Worm (Caenorhabditis elegans) whole organism, L1 larva: ENCODE results near the gene mdt-26.

Experiments
- C04F5.9 ChIP-seq: sonication (generic microtip); optimal IDR thresholded peaks from 2 replicates; lab custom pipeline; 2016; ENCODE audit warnings: missing genetic modification characterization, missing compliant biosample characterization
- C16A3.4 ChIP-seq: fragments of 150-350 bp; optimal IDR thresholded peaks from 2 replicates; lab custom pipeline; 2014; ENCODE audit warnings: missing biosample characterization, missing genetic modification characterization
- aha-1 ChIP-seq: fragments of 150-350 bp; optimal IDR thresholded peaks from 2 replicates; lab custom pipeline; 2014; ENCODE audit warnings: missing biosample characterization, missing genetic modification characterization
- alr-1 ChIP-seq: fragments of 200-800 bp; sonication (Bioruptor generic); optimal IDR thresholded peaks from 2 replicates; lab custom pipeline; 2018; ENCODE audit warnings: borderline replicate concordance, mild to moderate bottlenecking, missing genetic modification characterization, missing compliant biosample characterization
- ama-1 ChIP-seq: fragments of 150-350 bp; optimal IDR thresholded peaks from 2 replicates; lab custom pipeline; 2014
- blmp-1 ChIP-seq: fragments of 150-350 bp; optimal IDR thresholded peaks from 2 replicates; lab custom pipeline; 2014; ENCODE audit warnings: missing biosample characterization, missing genetic modification characterization
- ceh-8 ChIP-seq: fragments of 200-800 bp; sonication (Bioruptor generic); optimal IDR thresholded peaks from 2 replicates; lab custom pipeline; 2018; ENCODE audit warnings: mild to moderate bottlenecking, missing genetic modification characterization, moderate library complexity, missing compliant biosample characterization
- ceh-88 ChIP-seq: fragments of 200-800 bp; sonication (Bioruptor generic); IDR thresholded peaks from 2 replicates; pipeline ENCODE4 v1.3.6; 2022; ENCODE audit warnings: missing genetic modification characterization, missing compliant biosample characterization
- ceh-90 ChIP-seq: sonication (generic microtip); optimal IDR thresholded peaks from 2 replicates; lab custom pipeline; 2016; ENCODE audit warnings: missing genetic modification characterization, missing compliant biosample characterization
- ces-1 ChIP-seq: fragments of 150-350 bp; optimal IDR thresholded peaks from 2 replicates; lab custom pipeline; 2014; ENCODE audit warnings: missing biosample characterization, missing genetic modification reagents, missing genetic modification characterization
- dpl-1 ChIP-seq, 3 experiments: fragments of 150-350 bp in 2 of 3; sonication (generic microtip) in 1 of 3; optimal IDR thresholded peaks; 2 replicates each; lab custom pipeline; 2014 to 2017; ENCODE audit warnings: missing biosample characterization in 3 of 3, missing genetic modification characterization in 3 of 3, missing genetic modification reagents in 3 of 3
- dsc-1 ChIP-seq: sonication (generic microtip); optimal IDR thresholded peaks from 2 replicates; lab custom pipeline; 2016; ENCODE audit warnings: mild to moderate bottlenecking, missing genetic modification characterization, missing compliant biosample characterization
- efl-1 ChIP-seq, 4 experiments: fragments of 150-350 bp; optimal IDR thresholded peaks in 3 of 4; peaks in 1 of 4; 1 replicate in 1 of 4; 2 replicates in 3 of 4; lab custom pipeline; 2014; ENCODE audit warnings: missing biosample characterization in 2 of 4, missing genetic modification characterization in 2 of 4, missing genetic modification reagents in 2 of 4
- elt-2 ChIP-seq: sonication (generic microtip); optimal IDR thresholded peaks from 2 replicates; lab custom pipeline; 2016; ENCODE audit warnings: missing genetic modification characterization, mild to moderate bottlenecking, inconsistent platforms, missing compliant biosample characterization, missing genetic modification reagents
- fkh-4 ChIP-seq: sonication (generic microtip); optimal IDR thresholded peaks from 2 replicates; lab custom pipeline; 2016; ENCODE audit warnings: missing compliant biosample characterization, missing genetic modification characterization, borderline replicate concordance
- fkh-8 ChIP-seq: sonication (generic microtip); optimal IDR thresholded peaks from 2 replicates; lab custom pipeline; 2016; ENCODE audit warnings: mild to moderate bottlenecking, missing genetic modification characterization, missing compliant biosample characterization
- fos-1 ChIP-seq: fragments of 150-350 bp; optimal IDR thresholded peaks from 2 replicates; lab custom pipeline; 2014; ENCODE audit warnings: missing biosample characterization, missing genetic modification characterization
- hlh-17 ChIP-seq: fragments of 200-800 bp; sonication (Bioruptor generic); optimal IDR thresholded peaks from 2 replicates; lab custom pipeline; 2018; ENCODE audit warnings: missing genetic modification characterization, mild to moderate bottlenecking, missing compliant biosample characterization, moderate library complexity, borderline replicate concordance
- irx-1 ChIP-seq: sonication (generic microtip); optimal IDR thresholded peaks from 2 replicates; lab custom pipeline; 2016; ENCODE audit warnings: missing genetic modification characterization, missing compliant biosample characterization
- lin-13 ChIP-seq: fragments of 150-350 bp; optimal IDR thresholded peaks from 2 replicates; lab custom pipeline; 2014; ENCODE audit warnings: missing biosample characterization, missing genetic modification reagents, missing genetic modification characterization
- lin-14 ChIP-seq: fragments of 200-800 bp; sonication (Bioruptor generic); optimal IDR thresholded peaks from 2 replicates; lab custom pipeline; 2018; ENCODE audit warnings: mild to moderate bottlenecking, missing genetic modification characterization, moderate library complexity, missing compliant biosample characterization
- lin-15B ChIP-seq: fragments of 150-350 bp; sonication (generic microtip); optimal IDR thresholded peaks from 3 replicates; lab custom pipeline; 2014; ENCODE audit warnings: missing biosample characterization, missing genetic modification characterization
- lir-3 ChIP-seq: sonication (generic microtip); optimal IDR thresholded peaks from 2 replicates; lab custom pipeline; 2016; ENCODE audit warnings: mild to moderate bottlenecking, missing genetic modification characterization, moderate library complexity, missing compliant biosample characterization; ENCODE audit not compliant: poor library complexity
- lsy-2 ChIP-seq, 2 experiments: fragments of 150-350 bp; optimal IDR thresholded peaks; 2 replicates each; lab custom pipeline; 2014; ENCODE audit warnings: missing biosample characterization in 2 of 2, missing genetic modification characterization in 2 of 2
- mab-9 ChIP-seq: fragments of 200-800 bp; sonication (Bioruptor generic); IDR thresholded peaks from 2 replicates; pipeline ENCODE4 v1.3.6; 2022; ENCODE audit warnings: missing genetic modification reagents, missing genetic modification characterization, missing compliant biosample characterization
- mdl-1 ChIP-seq, 2 experiments: fragments of 150-350 bp; optimal IDR thresholded peaks; 2 replicates each; lab custom pipeline; 2014 to 2017; ENCODE audit warnings: missing biosample characterization in 2 of 2, missing genetic modification characterization in 2 of 2, inconsistent platforms in 1 of 2
- mep-1 ChIP-seq: fragments of 150-350 bp; optimal IDR thresholded peaks from 2 replicates; lab custom pipeline; 2014; ENCODE audit warnings: missing biosample characterization, missing genetic modification characterization
- nhr-11 ChIP-seq: fragments of 150-350 bp; optimal IDR thresholded peaks from 2 replicates; lab custom pipeline; 2014; ENCODE audit warnings: missing biosample characterization, missing genetic modification characterization
- nhr-20 ChIP-seq: sonication (generic microtip); optimal IDR thresholded peaks from 2 replicates; lab custom pipeline; 2016; ENCODE audit warnings: mild to moderate bottlenecking, missing genetic modification characterization, missing compliant biosample characterization
- nhr-47 ChIP-seq: sonication (generic microtip); optimal IDR thresholded peaks from 2 replicates; lab custom pipeline; 2016; ENCODE audit warnings: mild to moderate bottlenecking, missing genetic modification characterization, moderate library complexity, missing compliant biosample characterization
- nhr-71 ChIP-seq: sonication (generic microtip); optimal IDR thresholded peaks from 2 replicates; lab custom pipeline; 2016; ENCODE audit warnings: mild to moderate bottlenecking, missing genetic modification characterization, moderate library complexity, missing compliant biosample characterization
- nhr-76 ChIP-seq: sonication (generic microtip); optimal IDR thresholded peaks from 2 replicates; lab custom pipeline; 2017; ENCODE audit warnings: missing biosample characterization, missing genetic modification characterization
- nhr-77 ChIP-seq: fragments of 150-350 bp; optimal IDR thresholded peaks from 2 replicates; lab custom pipeline; 2014; ENCODE audit warnings: missing biosample characterization, missing genetic modification characterization
- nhr-85 ChIP-seq: sonication (generic microtip); peaks from one replicate; lab custom pipeline; 2016; ENCODE audit warnings: missing genetic modification characterization, inconsistent platforms, missing compliant biosample characterization
- nhr-90 ChIP-seq: sonication (generic microtip); optimal IDR thresholded peaks from 2 replicates; lab custom pipeline; 2016; ENCODE audit warnings: mild to moderate bottlenecking, missing genetic modification characterization, missing compliant biosample characterization; ENCODE audit not compliant: poor library complexity
- pag-3 ChIP-seq: sonication (generic microtip); optimal IDR thresholded peaks from 2 replicates; lab custom pipeline; 2017; ENCODE audit warnings: missing genetic modification characterization, mild to moderate bottlenecking, missing compliant biosample characterization, antibody characterized with exemption, borderline replicate concordance; ENCODE audit not compliant: insufficient read depth
- skn-1 ChIP-seq: fragments of 150-350 bp; optimal IDR thresholded peaks from 2 replicates; lab custom pipeline; 2014; ENCODE audit warnings: missing biosample characterization, missing genetic modification characterization
- snpc-4 ChIP-seq: fragments of 150-350 bp; optimal IDR thresholded peaks from 2 replicates; lab custom pipeline; 2014; ENCODE audit warnings: missing biosample characterization, missing genetic modification characterization
- snu-23 ChIP-seq: sonication (generic microtip); optimal IDR thresholded peaks from 2 replicates; lab custom pipeline; 2016; ENCODE audit warnings: missing genetic modification characterization, missing compliant biosample characterization
- sptf-1 ChIP-seq: fragments of 150-350 bp; optimal IDR thresholded peaks from 2 replicates; lab custom pipeline; 2014; ENCODE audit warnings: missing biosample characterization, missing genetic modification characterization
- sup-37 ChIP-seq: fragments of 200-800 bp; sonication (Bioruptor generic); optimal IDR thresholded peaks from 2 replicates; lab custom pipeline; 2018; ENCODE audit warnings: mild to moderate bottlenecking, missing genetic modification characterization, missing compliant biosample characterization
- swsn-7 ChIP-seq: sonication (generic microtip); optimal IDR thresholded peaks from 2 replicates; lab custom pipeline; 2016; ENCODE audit warnings: missing genetic modification characterization, missing compliant biosample characterization
- tbx-2 ChIP-seq: sonication (generic microtip); optimal IDR thresholded peaks from 2 replicates; lab custom pipeline; 2016; ENCODE audit warnings: missing genetic modification characterization, missing compliant biosample characterization
- tlp-1 ChIP-seq: fragments of 150-350 bp; optimal IDR thresholded peaks from 2 replicates; lab custom pipeline; 2014; ENCODE audit warnings: missing biosample characterization, missing genetic modification characterization
- unc-130 ChIP-seq: fragments of 150-350 bp; optimal IDR thresholded peaks from 2 replicates; lab custom pipeline; 2017; ENCODE audit warnings: missing biosample characterization, missing genetic modification characterization, inconsistent platforms
- unc-86 ChIP-seq: sonication (generic microtip); optimal IDR thresholded peaks from 2 replicates; lab custom pipeline; 2016; ENCODE audit warnings: missing genetic modification characterization, missing compliant biosample characterization
- unc-98 ChIP-seq: fragments of 200-800 bp; sonication (Bioruptor generic); IDR thresholded peaks from 2 replicates; pipeline ENCODE4 v1.3.6; 2022; ENCODE audit warnings: missing genetic modification characterization, missing compliant biosample characterization
- vab-15 ChIP-seq: sonication (generic microtip); optimal IDR thresholded peaks from 2 replicates; lab custom pipeline; 2017; ENCODE audit warnings: missing genotype, mild to moderate bottlenecking, missing genetic modification characterization, missing compliant biosample characterization
- zag-1 ChIP-seq: fragments of 150-350 bp; optimal IDR thresholded peaks from 2 replicates; lab custom pipeline; 2014; ENCODE audit warnings: missing biosample characterization, missing genetic modification characterization
- ztf-4 ChIP-seq: fragments of 150-350 bp; optimal IDR thresholded peaks from 2 replicates; lab custom pipeline; 2014; ENCODE audit warnings: missing biosample characterization, missing genetic modification characterization

The mdt-26 gene

DNA sequence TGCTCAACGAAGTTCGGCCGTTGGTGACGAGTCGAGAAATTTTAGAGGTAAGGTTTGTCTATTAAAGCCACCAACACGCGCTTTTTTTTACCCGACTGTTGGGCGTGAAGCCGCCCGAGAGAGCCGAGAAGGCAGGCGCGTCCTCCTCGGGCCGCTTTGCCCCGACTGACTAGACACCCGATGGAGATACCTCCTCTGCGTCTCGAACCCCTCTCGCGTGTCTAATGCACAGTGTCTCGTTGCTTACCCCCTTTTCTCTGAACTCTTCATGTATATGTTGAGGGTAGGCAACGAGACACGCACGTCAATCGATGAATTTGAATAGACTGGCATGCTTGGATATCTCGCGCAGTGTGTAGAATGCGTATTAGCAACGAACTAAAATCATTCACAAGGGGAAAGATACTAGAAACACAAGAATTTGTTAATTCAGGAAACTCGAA is 775 bp downstream of the mdt-26 start (continued):
- TF ChIP-seq tlp-1 (tag; lab: Kevin White, UChicago) (no peak), lir-3 (tag; lab: Kevin White, UChicago) (peak; percentile 35), elt-2 (tag; lab: Kevin White, UChicago) (peak; percentile 80), blmp-1 (peak; percentile 47), tbx-2 (peak; percentile 81), mdl-1 (tag; optimal IDR thresholded peaks at IDR 0.05; lab: Kevin White, UChicago) (peak in 1 of 2 experiments; percentile 53), unc-130 (tag; lab: Kevin White, UChicago) (peak; percentile 5), swsn-7 (peak; percentile 92), alr-1 (tag; lab: Kevin White, UChicago) (no peak), snpc-4 (tag; lab: Kevin White, UChicago) (peak; percentile 58), nhr-90 (tag; lab: Kevin White, UChicago) (peak; percentile 82), dpl-1 (GFP tag; optimal IDR thresholded peaks at IDR 0.05; lab: Kevin White, UChicago) (peak; percentile 34 to 62 (median 48)), C04F5.9 (tag; lab: Kevin White, UChicago) (no peak), mep-1 (tag; lab: Kevin White, UChicago) (peak; percentile 67), vab-15 (tag; lab: Kevin White, UChicago) (no peak), skn-1 (tag; lab: Kevin White, UChicago) (peak; percentile 60), fkh-8 (tag; lab: Kevin White, UChicago) (peak; percentile 92), ceh-8 (GFP tag; lab: Kevin White, UChicago) (peak; percentile 21), lsy-2 (tag; optimal IDR thresholded peaks at IDR 0.05; lab: Kevin White, UChicago) (peak; percentile 77 to 88), lin-15B (tag; lab: Kevin White, UChicago) (no peak), mab-9 (GFP tag; lab: Robert Waterston, UW) (peak; percentile 71), efl-1 (optimal IDR thresholded peaks at IDR 0.05; lab: Kevin White, UChicago) (peak; percentile 74 to 76), efl-1 (GFP tag; optimal IDR thresholded peaks at IDR 0.05 in 1 of 2; lab: Kevin White, UChicago) (peak; percentile 54 to 93), nhr-71 (tag; lab: Kevin White, UChicago) (peak; percentile 93), nhr-76 (tag; lab: Kevin White, UChicago) (peak; percentile 36), C16A3.4 (tag; lab: Kevin White, UChicago) (peak; percentile 85), zag-1 (tag; lab: Kevin White, UChicago) (peak; percentile 74), unc-86 (peak; percentile 83), fos-1 (tag; lab: Kevin White, UChicago) (peak; percentile 84), nhr-20 (tag; lab: Kevin White, UChicago) (peak; percentile 87), sptf-1 (tag; lab: Kevin White, UChicago) (no peak), nhr-77 (tag; lab: Kevin White, UChicago) (peak; percentile 83)

DNA sequence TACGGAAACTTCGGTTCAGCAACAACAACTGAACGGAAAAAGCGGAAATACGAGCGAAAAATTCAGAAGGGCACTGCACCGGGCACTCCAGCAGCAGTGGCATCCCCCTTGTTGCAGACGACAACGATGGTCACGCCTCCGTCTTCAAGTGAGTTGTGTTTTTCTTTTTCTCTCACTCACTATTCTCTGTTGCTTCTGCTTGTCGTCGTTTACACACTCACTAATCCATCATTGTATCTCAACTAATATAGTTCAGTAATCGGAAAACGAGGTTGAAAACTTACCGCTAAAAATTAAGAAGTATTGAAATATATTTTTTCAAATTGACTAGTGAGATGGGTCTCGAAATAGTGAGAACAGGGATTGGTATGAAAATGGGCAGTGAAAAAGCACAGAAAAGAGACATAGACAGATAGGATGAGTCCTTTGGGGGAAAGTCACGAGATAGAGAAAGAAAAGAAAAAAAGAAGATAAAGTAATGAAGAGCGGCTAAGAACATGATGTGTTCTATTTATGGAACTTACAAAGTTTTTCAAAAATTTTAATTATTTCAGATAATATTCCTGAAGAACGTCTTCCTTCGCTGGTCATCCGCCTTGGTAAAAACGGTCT is 2.3 kb downstream of the mdt-26 start:
- no peak for TF ChIP-seq hlh-17 (GFP tag; lab: Kevin White, UChicago)
- no peak for TF ChIP-seq fkh-4 (tag; lab: Kevin White, UChicago)
- no peak for TF ChIP-seq ceh-90
- peak; percentile 55 for TF ChIP-seq lin-14 (GFP tag; lab: Kevin White, UChicago)
- no peak for TF ChIP-seq aha-1 (tag; lab: Kevin White, UChicago)
- TF ChIP-seq nhr-85 (tag; lab: Kevin White, UChicago) = no peak
- no peak for TF ChIP-seq pag-3
- TF ChIP-seq lin-13 (GFP tag; lab: Kevin White, UChicago) = no peak
- TF ChIP-seq dsc-1 (tag; lab: Kevin White, UChicago) = no peak
- TF ChIP-seq nhr-20 (tag; lab: Kevin White, UChicago) = peak; percentile 0
- no peak for TF ChIP-seq sup-37 (GFP tag; lab: Kevin White, UChicago)
- no peak for TF ChIP-seq swsn-7
- TF ChIP-seq lsy-2 (tag; optimal IDR thresholded peaks at IDR 0.05; lab: Kevin White, UChicago) = peak; percentile 20 to 29
- TF ChIP-seq unc-98 (GFP tag; lab: Robert Waterston, UW) = no peak
- TF ChIP-seq nhr-11 (tag; lab: Kevin White, UChicago) = no peak
- peak; percentile 41 for TF ChIP-seq snu-23 (GFP tag; lab: Kevin White, UChicago)
- no peak for TF ChIP-seq snpc-4 (tag; lab: Kevin White, UChicago)
- no peak for TF ChIP-seq zag-1 (tag; lab: Kevin White, UChicago)
- TF ChIP-seq ama-1 (lab: Kevin White, UChicago) = no peak
- peak; percentile 24 for TF ChIP-seq nhr-47 (tag; lab: Kevin White, UChicago)
- TF ChIP-seq irx-1 (tag; lab: Kevin White, UChicago) = no peak
- no peak for TF ChIP-seq lin-15B (tag; lab: Kevin White, UChicago)
- no peak for TF ChIP-seq ceh-88
- no peak for TF ChIP-seq mdl-1 (tag; optimal IDR thresholded peaks at IDR 0.05; lab: Kevin White, UChicago)
- no peak for TF ChIP-seq ces-1 (GFP tag; lab: Kevin White, UChicago)
- no peak for TF ChIP-seq ztf-4
